Fruit fly (Drosophila melanogaster) ovary, adult (tissue): Measurements from ENCODE around the gene CG34299.

ENCODE experiments used
- CG17801 ChIP-seq: fragments of 200-800 bp; optimal IDR thresholded peaks from 2 replicates; lab custom pipeline; 2019; ENCODE audit warnings: missing biosample characterization, mild to moderate bottlenecking, missing genetic modification characterization, moderate library complexity; ENCODE audit not compliant: partially characterized antibody

Gene CG34299

dm6 chr3R:30255255-30256121 lies 6.1 kb downstream of the CG34299 start:
- no peak for TF ChIP-seq CG17801 (GFP tag; lab: Kevin White, UChicago)

DNA sequence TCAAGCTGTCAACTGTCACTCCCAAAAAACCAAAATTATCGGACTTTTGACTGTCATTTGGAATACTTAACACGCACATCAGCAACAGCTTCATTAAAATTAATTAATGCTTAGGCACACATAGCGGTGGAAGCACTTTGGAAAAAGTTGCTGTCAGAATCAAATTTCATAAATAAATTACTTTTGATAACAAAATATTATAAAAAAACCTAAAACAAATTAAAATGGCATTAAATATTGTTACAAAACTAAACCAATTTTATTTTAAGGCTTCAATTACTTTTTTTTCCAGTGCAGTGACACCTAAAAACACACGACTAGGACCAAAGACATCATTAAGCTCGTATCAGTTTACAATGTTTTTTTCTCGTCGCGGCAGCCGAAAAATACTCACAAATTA lies 6.8 kb downstream of the CG34299 start:
- no peak for TF ChIP-seq CG17801 (GFP tag; lab: Kevin White, UChicago)

dm6 chr3R:30257588-30257987 lies 8.2 kb downstream of the CG34299 start:
- no peak for TF ChIP-seq CG17801 (GFP tag; lab: Kevin White, UChicago)

dm6 chr3R:30258298-30258990 lies 9.1 kb downstream of the CG34299 start:
- TF ChIP-seq CG17801 (GFP tag; lab: Kevin White, UChicago), result no peak

DNA sequence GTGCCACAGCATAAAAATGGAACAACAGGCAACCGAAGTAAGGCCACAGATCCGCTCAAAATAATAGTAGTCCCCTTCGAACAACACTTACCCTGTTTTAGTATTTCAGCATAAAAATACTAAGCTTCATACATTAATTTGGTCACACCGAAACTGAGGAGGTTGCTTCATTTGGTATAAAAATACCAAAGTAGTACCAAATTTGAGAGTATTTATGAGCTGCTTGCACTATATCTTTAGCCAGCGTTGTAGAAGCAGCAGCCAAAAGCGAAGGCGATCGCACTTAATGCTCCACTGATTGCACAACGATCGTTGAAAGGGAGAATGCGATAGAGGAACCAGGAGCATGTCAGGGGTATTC lies 9.6 kb downstream of the CG34299 start:
- no peak for TF ChIP-seq CG17801 (GFP tag; lab: Kevin White, UChicago)

DNA sequence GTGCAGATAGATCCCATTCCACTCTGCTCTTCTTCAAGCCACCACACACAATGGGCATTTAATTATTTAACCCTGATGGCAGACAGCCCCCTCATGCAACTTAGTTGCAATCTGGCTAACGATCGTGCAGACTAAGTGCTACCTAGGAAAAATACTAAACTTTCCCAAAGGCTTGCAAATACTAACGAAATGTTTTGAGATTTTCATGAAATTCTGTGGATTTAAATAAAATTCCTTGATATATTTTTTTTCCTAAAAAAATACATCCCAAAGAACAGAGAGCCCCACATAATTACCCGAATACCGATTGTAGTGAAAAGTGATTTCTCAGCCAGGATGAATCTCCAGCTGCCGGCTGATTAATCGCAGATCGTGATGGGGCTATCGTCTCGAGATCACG lies 10.2 kb downstream of the CG34299 start:
- TF ChIP-seq CG17801 (GFP tag; lab: Kevin White, UChicago), result no peak

dm6 chr3R:30261838-30262237 lies 12.5 kb downstream of the CG34299 start:
- TF ChIP-seq CG17801 (GFP tag; lab: Kevin White, UChicago), result no peak

DNA sequence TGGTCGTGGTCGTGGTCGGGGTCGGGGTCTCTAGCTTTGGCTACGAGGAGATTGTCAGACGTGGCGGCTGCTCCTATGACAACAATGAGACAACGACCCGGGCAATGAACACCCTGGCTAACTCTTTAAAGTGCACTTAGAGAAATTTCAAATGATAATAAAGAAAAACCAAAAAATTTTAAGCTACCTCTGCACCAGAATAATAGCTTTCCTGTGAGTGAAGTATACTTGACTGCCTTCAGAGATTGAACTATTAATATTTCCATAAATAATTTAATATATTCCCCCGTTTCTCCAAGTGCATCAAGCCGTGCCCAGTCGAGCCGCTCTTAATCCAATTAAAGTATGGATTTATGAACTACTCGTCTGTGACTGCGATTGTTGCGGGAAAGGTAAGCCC lies 14.3 kb downstream of the CG34299 start:
- no peak for TF ChIP-seq CG17801 (GFP tag; lab: Kevin White, UChicago)

DNA sequence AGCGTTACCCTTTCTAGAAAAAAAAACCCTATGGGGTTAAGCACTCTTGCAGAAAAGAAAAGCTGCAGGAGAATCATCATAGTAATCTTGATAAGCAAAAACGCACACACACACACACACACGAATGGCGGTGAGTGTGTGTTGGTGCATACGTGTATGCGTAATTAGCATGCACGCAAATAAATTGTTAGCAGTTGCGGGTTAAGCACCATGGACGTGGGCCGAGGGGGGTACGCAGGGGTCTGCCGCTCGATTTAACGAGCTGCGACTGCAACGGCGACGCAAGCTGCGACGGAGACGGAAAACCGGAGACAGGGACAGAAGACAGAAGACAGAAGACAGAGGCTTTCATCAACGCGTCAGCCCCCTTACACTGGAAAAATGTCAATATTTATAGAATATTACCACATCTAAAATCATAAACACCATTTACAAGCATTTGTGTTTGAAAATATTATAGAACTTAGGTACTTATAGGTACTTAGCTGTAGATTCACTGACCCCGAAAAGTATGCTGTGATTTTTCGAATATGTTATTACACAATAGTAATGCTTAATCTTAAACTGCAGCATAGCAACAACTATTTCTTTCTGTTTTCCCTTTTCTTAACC lies 15.4 kb downstream of the CG34299 start:
- TF ChIP-seq CG17801 (GFP tag; lab: Kevin White, UChicago), result no peak

DNA sequence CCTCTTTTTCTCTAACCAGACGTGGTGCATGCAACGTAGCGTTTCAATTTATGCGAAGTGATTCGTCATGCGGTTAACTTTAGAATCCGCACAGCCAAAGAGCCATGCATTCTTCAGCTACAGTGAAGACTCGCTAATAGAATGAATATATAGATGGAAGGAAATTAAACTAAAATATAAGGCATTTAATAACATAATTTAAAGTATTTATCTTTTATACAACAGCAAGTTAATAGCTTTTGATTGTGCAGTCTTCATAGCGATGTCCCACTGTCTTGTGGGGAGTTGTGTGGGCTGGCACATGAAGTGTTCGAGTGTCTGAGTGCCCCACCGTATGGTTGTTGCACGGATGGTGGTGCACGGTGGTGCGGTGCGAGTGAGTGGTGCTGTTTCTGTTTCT lies 16.0 kb downstream of the CG34299 start:
- no peak for TF ChIP-seq CG17801 (GFP tag; lab: Kevin White, UChicago)

DNA sequence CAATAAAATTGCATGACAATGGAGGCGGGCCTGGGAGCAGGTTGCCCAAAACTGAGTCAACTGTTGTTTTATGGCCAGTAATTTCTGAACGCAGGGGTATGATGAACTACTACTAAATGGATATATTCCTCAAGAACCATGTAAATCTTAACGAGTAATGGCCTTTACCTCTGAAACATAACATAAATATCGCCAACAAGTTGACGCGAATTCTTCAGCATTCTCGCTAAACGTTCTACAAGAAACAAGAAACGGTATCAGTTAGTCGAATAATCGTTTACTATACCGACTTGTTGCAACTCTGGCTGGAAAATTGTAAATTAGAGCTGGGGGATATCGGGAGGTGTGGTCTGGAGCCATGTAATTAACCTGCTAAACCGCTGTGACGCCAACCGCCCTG lies 19.4 kb downstream of the CG34299 start:
- TF ChIP-seq CG17801 (GFP tag; lab: Kevin White, UChicago), result no peak

DNA sequence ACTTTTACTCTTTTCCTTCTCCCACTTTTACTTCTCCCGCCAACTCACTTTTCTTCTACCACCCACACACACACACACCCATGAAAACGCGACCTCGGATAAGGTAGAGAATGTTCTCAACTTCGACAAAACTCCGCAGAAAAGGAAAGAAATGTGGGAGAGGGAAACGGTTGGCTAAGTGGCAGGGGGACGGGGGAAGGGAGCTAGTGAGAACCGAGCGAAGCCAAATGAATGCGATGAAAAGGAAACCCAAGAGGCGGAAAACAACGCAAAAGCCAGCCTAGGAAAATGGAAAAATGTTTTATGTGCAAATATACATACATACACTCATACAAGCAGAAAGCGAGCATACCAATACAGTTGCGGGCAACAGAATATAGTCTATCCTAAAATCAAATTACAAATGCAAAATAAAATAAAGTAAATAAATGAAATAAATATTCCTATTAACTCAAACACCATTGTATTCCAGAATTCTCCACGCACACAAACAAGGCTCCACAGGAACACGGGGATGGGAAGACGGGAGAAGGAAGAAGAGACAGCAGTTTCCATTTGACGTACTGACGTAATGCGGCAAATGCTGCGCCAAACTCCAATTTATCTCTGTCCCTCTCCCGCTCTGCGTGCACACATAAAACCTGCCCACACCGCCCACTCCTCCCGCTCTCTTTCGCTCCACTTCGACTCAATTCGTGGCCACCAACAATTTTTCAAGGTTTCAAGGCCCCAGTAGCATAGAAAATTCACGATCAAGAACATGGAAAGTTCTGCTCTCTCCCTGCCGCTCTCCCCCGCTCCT lies 21.1 kb downstream of the CG34299 start:
- TF ChIP-seq CG17801 (GFP tag; lab: Kevin White, UChicago), result no peak

dm6 chr3R:30271120-30271467 lies 21.7 kb downstream of the CG34299 start:
- no peak for TF ChIP-seq CG17801 (GFP tag; lab: Kevin White, UChicago)

DNA sequence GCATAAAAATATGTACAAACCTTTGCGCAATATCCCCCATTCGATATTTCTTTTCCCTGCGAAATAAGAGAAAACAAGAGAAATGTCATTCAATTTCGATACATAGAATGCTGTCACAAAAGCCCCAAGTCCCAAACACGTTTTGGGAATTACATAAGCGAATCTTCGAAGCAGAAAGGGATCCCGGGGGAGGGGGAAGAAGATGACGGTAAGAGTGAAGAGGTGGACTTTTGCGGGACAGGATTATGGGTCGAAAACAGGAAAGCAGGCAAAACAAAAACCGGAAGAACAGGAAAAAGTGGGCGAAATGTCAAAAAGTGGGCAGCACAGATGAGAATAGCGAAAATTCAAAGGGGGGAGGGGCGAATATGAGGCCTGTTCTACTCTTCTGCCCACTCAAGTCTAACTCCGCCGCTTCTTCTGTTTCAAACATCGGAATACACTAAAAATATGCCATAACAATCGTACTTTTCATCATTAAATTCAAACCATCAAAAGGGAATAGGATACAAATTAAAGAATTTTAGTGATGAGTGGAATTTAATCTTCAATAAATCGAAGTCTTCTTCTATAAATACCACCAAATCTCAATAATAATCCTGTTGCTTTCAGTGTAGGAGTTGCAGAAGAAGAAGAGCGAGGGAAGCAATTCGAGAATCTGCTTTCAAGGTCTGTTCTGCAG lies 22.9 kb downstream of the CG34299 start:
- no peak for TF ChIP-seq CG17801 (GFP tag; lab: Kevin White, UChicago)
